Fruit fly (Drosophila melanogaster): ENCODE results near the gene CG13247.

The CG13247 gene

dm6 chr3L:20358212-20358611, 11.9 kb upstream of the CG13247 start, which contains the start of gene CG5665:
TSS of gene CG5665 (plus strand) at chr3L:20358512.
- TF ChIP-seq Myc (optimal IDR thresholded peaks at IDR 0.05) (no peak), psq (optimal IDR thresholded peaks at IDR 0.05) (no peak), insv (optimal IDR thresholded peaks at IDR 0.05) (no peak), ttk (optimal IDR thresholded peaks at IDR 0.05) (no peak), Sin3A (optimal IDR thresholded peaks at IDR 0.05) (no peak), h (optimal IDR thresholded peaks at IDR 0.05) (no peak)

DNA sequence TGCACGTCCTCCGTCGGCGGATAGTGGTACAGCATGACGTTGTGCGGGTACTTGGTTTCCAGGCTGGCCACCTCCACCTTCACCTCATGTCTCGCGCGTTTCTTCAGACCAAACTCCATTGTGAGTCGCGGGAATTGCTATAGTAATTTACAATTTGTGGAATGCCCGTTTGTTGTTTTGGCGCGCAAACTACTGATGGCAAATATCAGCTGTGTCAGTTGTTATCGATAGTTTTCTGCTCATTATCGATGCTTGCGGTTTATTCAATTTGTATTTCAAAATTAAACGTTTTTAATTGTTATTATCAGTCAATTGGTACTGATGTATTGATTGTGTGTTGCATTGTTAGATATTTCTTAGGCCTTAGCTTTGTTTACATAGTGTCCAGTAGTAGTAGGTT, 8.7 kb upstream of the CG13247 start, which contains the start of gene Prim2:
Gene Prim2 (minus strand): TSS at position 197 of the 400 bp plus-strand sequence.
- TF ChIP-seq Sin3A (optimal IDR thresholded peaks at IDR 0.05) (no peak), insv (optimal IDR thresholded peaks at IDR 0.05) (no peak), h (optimal IDR thresholded peaks at IDR 0.05) (no peak), psq (optimal IDR thresholded peaks at IDR 0.05) (no peak), ttk (optimal IDR thresholded peaks at IDR 0.05) (no peak), Myc (optimal IDR thresholded peaks at IDR 0.05) (no peak)

- no peak for TF ChIP-seq psq (optimal IDR thresholded peaks at IDR 0.05)
- TF ChIP-seq h (optimal IDR thresholded peaks at IDR 0.05): no peak
- TF ChIP-seq Sin3A (optimal IDR thresholded peaks at IDR 0.05): no peak
- TF ChIP-seq ttk (optimal IDR thresholded peaks at IDR 0.05): no peak
- no peak for TF ChIP-seq Myc (optimal IDR thresholded peaks at IDR 0.05)
- TF ChIP-seq insv (optimal IDR thresholded peaks at IDR 0.05): no peak
Observed at dm6 chr3L:20366074-20366473, 4.0 kb upstream of the CG13247 start.

dm6 chr3L:20366674-20367372, 3.3 kb upstream of the CG13247 start, which contains the start of the genes Toll-9 and in:
TSS of gene Toll-9 (minus strand) at chr3L:20366724.
TSS of gene in (plus strand) at chr3L:20367198.
- TF ChIP-seq psq (optimal IDR thresholded peaks at IDR 0.05) (no peak), h (optimal IDR thresholded peaks at IDR 0.05) (no peak), Myc (optimal IDR thresholded peaks at IDR 0.05) (no peak), insv (optimal IDR thresholded peaks at IDR 0.05) (no peak), Sin3A (optimal IDR thresholded peaks at IDR 0.05) (no peak), ttk (optimal IDR thresholded peaks at IDR 0.05) (no peak)

dm6 chr3L:20375467-20375866, 5.4 kb downstream of the CG13247 start:
- TF ChIP-seq h (optimal IDR thresholded peaks at IDR 0.05): no peak
- no peak for TF ChIP-seq psq (optimal IDR thresholded peaks at IDR 0.05)
- no peak for TF ChIP-seq ttk (optimal IDR thresholded peaks at IDR 0.05)
- no peak for TF ChIP-seq insv (optimal IDR thresholded peaks at IDR 0.05)
- TF ChIP-seq Sin3A (optimal IDR thresholded peaks at IDR 0.05): no peak
- TF ChIP-seq Myc (optimal IDR thresholded peaks at IDR 0.05): no peak

- no peak for TF ChIP-seq psq (optimal IDR thresholded peaks at IDR 0.05)
- no peak for TF ChIP-seq Myc (optimal IDR thresholded peaks at IDR 0.05)
- TF ChIP-seq ttk (optimal IDR thresholded peaks at IDR 0.05): no peak
- TF ChIP-seq h (optimal IDR thresholded peaks at IDR 0.05): no peak
- TF ChIP-seq insv (optimal IDR thresholded peaks at IDR 0.05): no peak
- no peak for TF ChIP-seq Sin3A (optimal IDR thresholded peaks at IDR 0.05)
Observed at dm6 chr3L:20375878-20376563, 5.9 kb downstream of the CG13247 start, which contains the start of the genes Ide and RhoBTB. TSS of gene Ide (minus strand) at chr3L:20375896. TSS of gene RhoBTB (plus strand) at chr3L:20376242.

dm6 chr3L:20376564-20376920, 6.4 kb downstream of the CG13247 start:
- no peak for TF ChIP-seq Myc (optimal IDR thresholded peaks at IDR 0.05)
- no peak for TF ChIP-seq Sin3A (optimal IDR thresholded peaks at IDR 0.05)
- no peak for TF ChIP-seq insv (optimal IDR thresholded peaks at IDR 0.05)
- TF ChIP-seq ttk (optimal IDR thresholded peaks at IDR 0.05): no peak
- TF ChIP-seq psq (optimal IDR thresholded peaks at IDR 0.05): no peak
- no peak for TF ChIP-seq h (optimal IDR thresholded peaks at IDR 0.05)

- TF ChIP-seq psq (optimal IDR thresholded peaks at IDR 0.05) (no peak), h (optimal IDR thresholded peaks at IDR 0.05) (no peak), Sin3A (optimal IDR thresholded peaks at IDR 0.05) (no peak), insv (optimal IDR thresholded peaks at IDR 0.05) (no peak), Myc (optimal IDR thresholded peaks at IDR 0.05) (no peak), ttk (optimal IDR thresholded peaks at IDR 0.05) (no peak)
Observed at dm6 chr3L:20379496-20379895, 9.4 kb downstream of the CG13247 start.

- TF ChIP-seq h (optimal IDR thresholded peaks at IDR 0.05) (no peak), Myc (optimal IDR thresholded peaks at IDR 0.05) (no peak), Sin3A (optimal IDR thresholded peaks at IDR 0.05) (no peak), psq (optimal IDR thresholded peaks at IDR 0.05) (no peak), ttk (optimal IDR thresholded peaks at IDR 0.05) (no peak), insv (optimal IDR thresholded peaks at IDR 0.05) (no peak)
Observed at dm6 chr3L:20384086-20384810, 14.1 kb downstream of the CG13247 start, which contains the start of the genes CG5498 and fbl. TSS of gene CG5498 (minus strand) at chr3L:20384109. TSS of gene fbl (plus strand) at chr3L:20384429.

DNA sequence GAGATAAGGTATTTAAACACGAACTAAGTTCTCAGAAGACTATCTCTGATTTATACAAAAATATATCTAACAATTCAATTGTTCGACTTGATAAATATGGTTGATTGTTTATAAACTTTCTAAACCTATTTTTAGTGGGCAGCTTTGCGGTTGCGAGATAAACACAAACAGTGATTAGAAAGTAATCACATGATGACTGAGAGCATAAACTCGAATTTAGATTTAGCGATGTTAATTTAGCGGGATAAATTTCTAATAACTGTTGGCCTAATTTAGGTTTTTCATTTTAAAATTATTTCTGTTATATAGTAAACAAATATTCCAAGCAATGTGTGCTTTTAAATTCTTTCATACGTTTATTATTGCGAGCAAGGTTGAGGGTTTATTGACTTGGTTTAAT, 14.9 kb downstream of the CG13247 start:
- TF ChIP-seq Myc (optimal IDR thresholded peaks at IDR 0.05): no peak
- no peak for TF ChIP-seq insv (optimal IDR thresholded peaks at IDR 0.05)
- TF ChIP-seq psq (optimal IDR thresholded peaks at IDR 0.05): no peak
- TF ChIP-seq Sin3A (optimal IDR thresholded peaks at IDR 0.05): no peak
- no peak for TF ChIP-seq ttk (optimal IDR thresholded peaks at IDR 0.05)
- TF ChIP-seq h (optimal IDR thresholded peaks at IDR 0.05): no peak

DNA sequence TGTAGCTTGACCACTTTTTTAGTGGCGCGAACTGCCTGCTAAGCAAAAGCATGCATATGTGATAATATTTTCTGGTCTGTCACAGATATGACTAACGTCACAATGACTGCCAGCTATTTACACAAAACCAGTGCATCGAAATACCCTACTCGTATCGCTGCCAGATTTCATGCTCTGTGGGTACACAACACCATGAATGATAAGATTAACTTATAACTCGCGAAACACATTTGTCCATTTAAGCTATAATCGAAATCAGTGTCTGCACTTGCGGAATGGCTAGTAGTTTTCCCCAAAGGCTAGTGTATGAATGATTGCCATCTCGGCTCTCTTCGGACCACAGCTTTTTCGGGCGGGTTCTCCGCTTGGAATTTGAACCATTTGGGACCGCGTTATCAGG, 15.3 kb downstream of the CG13247 start:
- no peak for TF ChIP-seq psq (optimal IDR thresholded peaks at IDR 0.05)
- TF ChIP-seq Myc (optimal IDR thresholded peaks at IDR 0.05): no peak
- no peak for TF ChIP-seq Sin3A (optimal IDR thresholded peaks at IDR 0.05)
- TF ChIP-seq insv (optimal IDR thresholded peaks at IDR 0.05): no peak
- TF ChIP-seq ttk (optimal IDR thresholded peaks at IDR 0.05): no peak
- no peak for TF ChIP-seq h (optimal IDR thresholded peaks at IDR 0.05)
